Fruit fly (Drosophila melanogaster) whole organism: ENCODE results near the gene cher.

ENCODE experiments used
- CG8478 ChIP-seq: fragments of >200 bp; optimal IDR thresholded peaks from 2 replicates; lab custom pipeline; 2018; ENCODE audit warnings: inconsistent platforms
- Dll ChIP-seq: fragments of >200 bp; optimal IDR thresholded peaks from 2 replicates; lab custom pipeline; 2017
- EcR ChIP-seq, 2 experiments: fragments of >200 bp; optimal IDR thresholded peaks; 2 replicates each; lab custom pipeline; 2017; ENCODE audit warnings: missing biosample characterization in 2 of 2, missing genetic modification characterization in 2 of 2, missing genetic modification reagents in 2 of 2
- psq ChIP-seq: fragments of >200 bp; optimal IDR thresholded peaks from 2 replicates; lab custom pipeline; 2017
- usp ChIP-seq: fragments of >200 bp; optimal IDR thresholded peaks from 2 replicates; lab custom pipeline; 2017; ENCODE audit warnings: missing biosample characterization, missing genetic modification characterization, mixed read lengths

DNA sequence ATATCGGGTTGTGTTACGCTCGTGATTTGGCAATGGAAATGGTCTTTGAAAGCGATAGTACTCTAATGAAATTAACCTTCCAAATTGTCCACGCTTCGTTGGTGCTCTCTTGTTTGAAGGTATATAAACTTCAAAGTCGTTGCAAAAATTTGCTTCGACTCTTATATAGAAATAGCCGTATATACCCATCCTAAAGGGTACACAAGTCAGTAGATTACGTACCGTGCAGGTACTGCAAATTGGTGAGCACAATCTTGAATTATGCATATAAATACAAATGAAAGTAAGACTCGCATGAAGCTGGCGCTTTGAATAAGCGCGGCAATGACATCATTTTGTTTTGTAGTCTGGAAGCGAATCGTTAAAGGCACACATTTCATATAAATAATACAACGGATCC is 9.0 kb downstream of the cher start:
- TF ChIP-seq Dll (lab: Kevin White, UChicago) (no peak), CG8478 (lab: Kevin White, UChicago) (no peak), EcR (GFP tag; optimal IDR thresholded peaks at IDR 0.05; lab: Kevin White, UChicago) (no peak), usp (no peak), psq (no peak)
